Worm (Caenorhabditis elegans): Measurements from ENCODE around the gene C45B11.9.

DNA sequence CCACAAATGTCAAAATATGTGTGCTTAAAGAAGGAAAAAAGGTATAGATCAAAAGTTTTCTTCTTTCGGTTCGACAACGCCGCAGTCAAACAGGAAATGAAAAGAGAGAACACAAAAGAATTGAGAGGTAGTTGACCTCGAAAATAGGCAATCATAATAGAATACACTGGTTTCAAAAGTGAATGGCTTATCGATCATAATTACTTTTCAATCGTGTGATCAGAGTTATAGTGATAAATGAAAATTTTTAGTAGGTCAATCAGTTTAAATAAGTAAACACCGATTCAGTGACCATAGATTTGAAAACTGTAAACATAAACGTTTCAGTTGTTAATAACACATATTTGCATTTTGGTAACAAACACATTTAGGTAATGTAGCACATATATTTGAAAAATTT is 30.3 kb downstream of the C45B11.9 start:
- peak; percentile 54 for TF ChIP-seq elt-2 (tag; optimal IDR thresholded peaks at IDR 0.05)
- TF ChIP-seq unc-62 (GFP tag; optimal IDR thresholded peaks at IDR 0.05), result no peak
- no peak for TF ChIP-seq fkh-10 (GFP tag; optimal IDR thresholded peaks at IDR 0.05)
- TF ChIP-seq snpc-4 (tag; optimal IDR thresholded peaks at IDR 0.05), result no peak
- TF ChIP-seq nfya-1 (tag; optimal IDR thresholded peaks at IDR 0.05; ENCODE audit: insufficient read depth), result no peak

Data from whole organism, L3 larva.